Worm (Caenorhabditis elegans) whole organism, L1 larva: ENCODE data around the gene suds-3.

Source experiments
- ces-1 ChIP-seq: fragments of 150-350 bp; optimal IDR thresholded peaks from 2 replicates; lab custom pipeline; 2014; ENCODE audit warnings: missing biosample characterization, missing genetic modification reagents, missing genetic modification characterization
- isw-1 ChIP-seq: fragments of 200-800 bp; sonication (Bioruptor generic); IDR thresholded peaks from 2 replicates; pipeline ENCODE4 v1.3.6; 2022; ENCODE audit warnings: missing genetic modification characterization, missing compliant biosample characterization
- lsy-2 ChIP-seq, 2 experiments: fragments of 150-350 bp; optimal IDR thresholded peaks; 2 replicates each; lab custom pipeline; 2014; ENCODE audit warnings: missing biosample characterization in 2 of 2, missing genetic modification characterization in 2 of 2
- nhr-11 ChIP-seq: fragments of 150-350 bp; optimal IDR thresholded peaks from 2 replicates; lab custom pipeline; 2014; ENCODE audit warnings: missing biosample characterization, missing genetic modification characterization
- unc-98 ChIP-seq: fragments of 200-800 bp; sonication (Bioruptor generic); IDR thresholded peaks from 2 replicates; pipeline ENCODE4 v1.3.6; 2022; ENCODE audit warnings: missing genetic modification characterization, missing compliant biosample characterization

- TF ChIP-seq lsy-2 (tag; optimal IDR thresholded peaks at IDR 0.05; lab: Kevin White, UChicago) (no peak), nhr-11 (tag; lab: Kevin White, UChicago) (no peak), unc-98 (GFP tag; lab: Robert Waterston, UW) (no peak), ces-1 (no peak), isw-1 (GFP tag; lab: Robert Waterston, UW) (no peak)
These were observed 6.6 kb downstream of the suds-3 start, which contains the start of gene srj-33 for ce11 chrV:9937435-9937834.
